Fruit fly (Drosophila melanogaster): Measurements from ENCODE around the gene glec.

The glec gene

dm6 chr3R:21849988-21850460 is 6.0 kb downstream of the glec start (continued):
- peak; percentile 57 for TF ChIP-seq CG13424 (tag; optimal IDR thresholded peaks at IDR 0.05)
- peak; percentile 36; the same call in 1 of the 2 replicates for TF ChIP-seq CG6689 (GFP tag; IDR thresholded peaks at IDR 0.05)
- TF ChIP-seq CG10267 (tag; optimal IDR thresholded peaks at IDR 0.05) = peak; percentile 0
- TF ChIP-seq HLH3B (GFP tag; IDR thresholded peaks at IDR 0.05) = peak; percentile 15; the same call in 1 of the 2 replicates
- TF ChIP-seq CG7786 (GFP tag; optimal IDR thresholded peaks at IDR 0.05) = peak; percentile 23
- no peak for TF ChIP-seq Dek (tag; optimal IDR thresholded peaks at IDR 0.05)
- TF ChIP-seq croc (GFP tag; conservative IDR thresholded peaks at IDR 0.05) = peak; percentile 45; the same call in 1 of the 3 replicates
- peak; percentile 42 for TF ChIP-seq az2 (GFP tag; optimal IDR thresholded peaks at IDR 0.05)
- peak; percentile 43 for TF ChIP-seq phol (tag; optimal IDR thresholded peaks at IDR 0.05)
- TF ChIP-seq nerfin-1 (tag; optimal IDR thresholded peaks at IDR 0.05) = peak; percentile 36
- TF ChIP-seq CG7357 (GFP tag; IDR thresholded peaks at IDR 0.05) = 0 out of 3 replicates have a peak, but pooled peaks have one; percentile 13
- TF ChIP-seq cg (GFP tag; optimal IDR thresholded peaks at IDR 0.05) = peak; percentile 18
- TF ChIP-seq CG17359 (tag; optimal IDR thresholded peaks at IDR 0.05) = peak; percentile 6
- TF ChIP-seq CG1603 (tag; optimal IDR thresholded peaks at IDR 0.05) = peak; percentile 38
- no peak for TF ChIP-seq maf-S (GFP tag; optimal IDR thresholded peaks at IDR 0.05)
- TF ChIP-seq CG8281 (tag; optimal IDR thresholded peaks at IDR 0.05) = peak; percentile 6
- 0 out of 2 replicates have a peak, but pooled peaks have one; percentile 40 for TF ChIP-seq CG4404 (GFP tag; IDR thresholded peaks at IDR 0.05)
- TF ChIP-seq Camta (GFP tag; optimal IDR thresholded peaks at IDR 0.05) = peak; percentile 54
- no peak for TF ChIP-seq Asciz (GFP tag; optimal IDR thresholded peaks at IDR 0.05)
- TF ChIP-seq CG8290 (GFP tag; optimal IDR thresholded peaks at IDR 0.05) = peak; percentile 58
- TF ChIP-seq CG8290 (tag; optimal IDR thresholded peaks at IDR 0.05) = no peak
- TF ChIP-seq MBD-R2 (GFP tag; IDR thresholded peaks at IDR 0.05) = peak; percentile 21; the same call in 1 of the 2 replicates
- 0 out of 2 replicates have a peak, but pooled peaks have one; percentile 18 for TF ChIP-seq Ada2b (GFP tag; IDR thresholded peaks at IDR 0.05)
- no peak for TF ChIP-seq CG7271 (tag; optimal IDR thresholded peaks at IDR 0.05)
- peak; percentile 74 for TF ChIP-seq row (GFP tag; IDR thresholded peaks at IDR 0.05)
- TF ChIP-seq zen (tag; optimal IDR thresholded peaks at IDR 0.05) = peak; percentile 23
- 0 out of 2 replicates have a peak, but pooled peaks have one; percentile 45 for TF ChIP-seq stc (GFP tag; IDR thresholded peaks at IDR 0.05)
- TF ChIP-seq knrl (GFP tag; IDR thresholded peaks at IDR 0.05; ENCODE audit: partially characterized antibody) = no peak
- no peak for TF ChIP-seq CG14860 (GFP tag; IDR thresholded peaks at IDR 0.05; ENCODE audit: partially characterized antibody)
- no peak for TF ChIP-seq ranshi (GFP tag; IDR thresholded peaks at IDR 0.05)
- TF ChIP-seq jumu (GFP tag; optimal IDR thresholded peaks at IDR 0.05) = peak; percentile 24
- peak; percentile 7 for TF ChIP-seq CG4707 (GFP tag; optimal IDR thresholded peaks at IDR 0.05)
- TF ChIP-seq nmo (GFP tag; optimal IDR thresholded peaks at IDR 0.05) = peak; percentile 36
- TF ChIP-seq chif (GFP tag; optimal IDR thresholded peaks at IDR 0.05) = peak; percentile 37 to 67
- no peak for TF ChIP-seq CG3995 (GFP tag; optimal IDR thresholded peaks at IDR 0.05)
- TF ChIP-seq Abd-B (GFP tag; optimal IDR thresholded peaks at IDR 0.05) = peak; percentile 48
- 0 out of 2 replicates have a peak, but pooled peaks have one; percentile 24 for TF ChIP-seq crol (GFP tag; IDR thresholded peaks at IDR 0.05)
- peak; percentile 34 for TF ChIP-seq unpg (GFP tag; optimal IDR thresholded peaks at IDR 0.05)
- TF ChIP-seq grau (tag; optimal IDR thresholded peaks at IDR 0.05) = peak; percentile 95
- TF ChIP-seq CG12155 (GFP tag; optimal IDR thresholded peaks at IDR 0.05) = peak; percentile 46
- peak; percentile 32 for TF ChIP-seq CG4820 (GFP tag; optimal IDR thresholded peaks at IDR 0.05)
- peak; percentile 18 for TF ChIP-seq crc (GFP tag; optimal IDR thresholded peaks at IDR 0.05)
- TF ChIP-seq wek (GFP tag; optimal IDR thresholded peaks at IDR 0.05) = no peak
- peak; percentile 12 for TF ChIP-seq Atf3 (GFP tag; optimal IDR thresholded peaks at IDR 0.05)
- TF ChIP-seq mam (GFP tag; optimal IDR thresholded peaks at IDR 0.05) = peak; percentile 20
- peak; percentile 57 for TF ChIP-seq CG17385 (GFP tag; optimal IDR thresholded peaks at IDR 0.05)
- TF ChIP-seq CG7928 (GFP tag; optimal IDR thresholded peaks at IDR 0.05) = no peak
- TF ChIP-seq CG3065 (GFP tag; optimal IDR thresholded peaks at IDR 0.05) = no peak
- no peak for TF ChIP-seq D (optimal IDR thresholded peaks at IDR 0.05)
- TF ChIP-seq D (GFP tag; optimal IDR thresholded peaks at IDR 0.05) = peak; percentile 41
